Fruit fly (Drosophila melanogaster): ENCODE results near the gene CG8360.

The CG8360 gene

dm6 chr2L:8212666-8213270 is at the start of gene CG8360, which contains the start of gene CG8372 (continued):
- TF ChIP-seq Dip2 (GFP tag; IDR thresholded peaks at IDR 0.05), result peak; percentile 74; the same call in 1 of the 2 replicates
- peak; percentile 95 for TF ChIP-seq CG7357 (GFP tag; IDR thresholded peaks at IDR 0.05)
- TF ChIP-seq Dbx (GFP tag; IDR thresholded peaks at IDR 0.05), result peak; percentile 98
- TF ChIP-seq Mrtf (GFP tag; IDR thresholded peaks at IDR 0.05), result peak; percentile 99
- peak; percentile 98 for TF ChIP-seq CG5953 (GFP tag; IDR thresholded peaks at IDR 0.05)
- TF ChIP-seq Doc2 (GFP tag; IDR thresholded peaks at IDR 0.05), result peak; percentile 94
- peak; percentile 96 for TF ChIP-seq CG13894 (tag; optimal IDR thresholded peaks at IDR 0.05)
- peak; percentile 87 for TF ChIP-seq CG30020 (tag; optimal IDR thresholded peaks at IDR 0.05)
- peak; percentile 98 for TF ChIP-seq CG1792 (GFP tag; optimal IDR thresholded peaks at IDR 0.05)
- peak; percentile 65 for TF ChIP-seq pros (GFP tag; optimal IDR thresholded peaks at IDR 0.05)
- peak; percentile 96 for TF ChIP-seq CG15514 (GFP tag; optimal IDR thresholded peaks at IDR 0.05)
- TF ChIP-seq CG9876 (GFP tag; optimal IDR thresholded peaks at IDR 0.05), result peak; percentile 99
- TF ChIP-seq Awh (GFP tag; IDR thresholded peaks at IDR 0.05), result peak; percentile 99
- TF ChIP-seq mld (GFP tag; IDR thresholded peaks at IDR 0.05; ENCODE audit: partially characterized antibody), result no peak
- TF ChIP-seq Hmr (GFP tag; optimal IDR thresholded peaks at IDR 0.05), result peak; percentile 99
- TF ChIP-seq CG43689 (GFP tag; IDR thresholded peaks at IDR 0.05), result peak; percentile 98
- peak; percentile 49 for TF ChIP-seq Scr (GFP tag; IDR thresholded peaks at IDR 0.05; ENCODE audit: partially characterized antibody)
- peak; percentile 99 for TF ChIP-seq Max (GFP tag; optimal IDR thresholded peaks at IDR 0.05)
- peak; percentile 99 for TF ChIP-seq esg (GFP tag; conservative IDR thresholded peaks at IDR 0.05)
- TF ChIP-seq knrl (GFP tag; IDR thresholded peaks at IDR 0.05; ENCODE audit: partially characterized antibody), result peak; percentile 57; the same call in 2 of the 3 replicates
- peak; percentile 94 for TF ChIP-seq CG10274 (GFP tag; optimal IDR thresholded peaks at IDR 0.05)
- peak; percentile 99 for TF ChIP-seq crc (GFP tag; optimal IDR thresholded peaks at IDR 0.05)
- TF ChIP-seq Atf6 (GFP tag; IDR thresholded peaks at IDR 0.05), result peak; percentile 99
- peak; percentile 99 for TF ChIP-seq bab2 (GFP tag; optimal IDR thresholded peaks at IDR 0.05)
- TF ChIP-seq CG9727 (GFP tag; optimal IDR thresholded peaks at IDR 0.05), result peak; percentile 98
- peak; percentile 94 for TF ChIP-seq CG17912 (GFP tag; optimal IDR thresholded peaks at IDR 0.05)
- TF ChIP-seq phol (tag; optimal IDR thresholded peaks at IDR 0.05), result peak; percentile 99
- peak; percentile 92 for TF ChIP-seq stwl (tag; optimal IDR thresholded peaks at IDR 0.05)
- TF ChIP-seq ssp (GFP tag; IDR thresholded peaks at IDR 0.05), result peak; percentile 94
- TF ChIP-seq CG10979 (tag; optimal IDR thresholded peaks at IDR 0.05), result peak; percentile 98
- TF ChIP-seq Med (GFP tag), result peak; percentile 100
- TF ChIP-seq wor (GFP tag; IDR thresholded peaks at IDR 0.05), result peak; percentile 96
- TF ChIP-seq CG7372 (GFP tag; IDR thresholded peaks at IDR 0.05), result peak; percentile 99
- TF ChIP-seq CG17385 (GFP tag; optimal IDR thresholded peaks at IDR 0.05), result peak; percentile 97
- peak; percentile 98 for TF ChIP-seq CG6175 (GFP tag; IDR thresholded peaks at IDR 0.05)
- TF ChIP-seq NC2β (GFP tag; optimal IDR thresholded peaks at IDR 0.05), result peak; percentile 98
- peak; percentile 98 for TF ChIP-seq sim (GFP tag; IDR thresholded peaks at IDR 0.05)
- peak; percentile 98 for TF ChIP-seq CG8924 (tag; optimal IDR thresholded peaks at IDR 0.05)
- TF ChIP-seq ap (GFP tag; IDR thresholded peaks at IDR 0.05), result peak; percentile 99
- TF ChIP-seq D19B (GFP tag; optimal IDR thresholded peaks at IDR 0.05), result peak; percentile 95
- peak; percentile 95 for TF ChIP-seq ash1 (GFP tag; optimal IDR thresholded peaks at IDR 0.05)
- peak; percentile 99 for TF ChIP-seq Mad (GFP tag; optimal IDR thresholded peaks at IDR 0.05)
- peak; percentile 99 for TF ChIP-seq B-H1 (GFP tag; IDR thresholded peaks at IDR 0.05)
- TF ChIP-seq CG2199 (GFP tag; IDR thresholded peaks at IDR 0.05), result peak; percentile 99
- TF ChIP-seq Pdp1 (GFP tag; optimal IDR thresholded peaks at IDR 0.05), result peak; percentile 98 to 99
- peak; percentile 99 for TF ChIP-seq CG6689 (GFP tag; IDR thresholded peaks at IDR 0.05)
- TF ChIP-seq chn (GFP tag; optimal IDR thresholded peaks at IDR 0.05), result peak; percentile 99
- peak; percentile 99 for TF ChIP-seq Gug (GFP tag; IDR thresholded peaks at IDR 0.05)
- TF ChIP-seq toy (GFP tag; IDR thresholded peaks at IDR 0.05), result peak; percentile 96
- peak; percentile 97 for TF ChIP-seq en (GFP tag; optimal IDR thresholded peaks at IDR 0.05)
